Fruit fly (Drosophila melanogaster): ENCODE results near the gene CG42394.
A peak's percentile ranks its signal among the peaks of the same experiment; 100 is the strongest.

Gene CG42394

DNA sequence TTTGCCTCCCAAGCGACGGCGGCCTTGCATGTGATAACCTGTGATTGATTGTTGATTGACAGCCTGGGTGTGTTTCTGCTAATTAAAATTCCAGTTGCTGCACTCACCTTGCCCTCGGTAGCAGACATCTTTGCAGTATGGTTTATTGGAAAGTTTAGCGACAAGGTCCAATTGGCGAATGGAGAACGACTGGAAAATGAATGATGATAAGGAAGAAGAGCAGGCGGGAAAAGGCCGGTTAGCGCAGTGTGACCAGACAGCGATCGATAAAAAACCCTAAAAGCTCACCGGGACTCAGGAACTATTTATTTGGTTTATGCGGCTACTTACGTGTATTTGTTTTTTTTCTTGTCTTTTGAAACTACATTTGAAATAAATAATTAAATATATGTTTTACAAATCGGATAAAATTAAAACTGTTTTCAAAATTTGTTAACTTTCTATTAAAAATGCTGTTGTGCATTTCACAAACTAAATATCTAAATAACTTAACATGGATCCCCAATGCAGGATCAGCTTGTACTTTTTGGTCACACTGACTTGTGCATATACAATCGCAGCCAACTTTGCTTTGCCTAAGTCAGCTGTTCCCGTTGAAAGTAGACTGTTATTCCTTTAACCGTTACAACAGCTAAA, 22.6 kb downstream of the CG42394 start, which contains the start of gene Fdh (continued):
- TF ChIP-seq yki (optimal IDR thresholded peaks at IDR 0.05) (no peak), Hr78 (GFP tag; optimal IDR thresholded peaks at IDR 0.05) (no peak), CG10565 (GFP tag; optimal IDR thresholded peaks at IDR 0.05) (no peak), tx (GFP tag; optimal IDR thresholded peaks at IDR 0.05) (no peak), CG15601 (tag; optimal IDR thresholded peaks at IDR 0.05) (peak; percentile 69), wdn (GFP tag; IDR thresholded peaks at IDR 0.05) (no peak), h (optimal IDR thresholded peaks at IDR 0.05) (no peak), jing (GFP tag; optimal IDR thresholded peaks at IDR 0.05) (no peak), sug (tag; optimal IDR thresholded peaks at IDR 0.05) (peak; percentile 26), CG13624 (GFP tag; optimal IDR thresholded peaks at IDR 0.05) (peak; percentile 13), NC2β (GFP tag; optimal IDR thresholded peaks at IDR 0.05) (peak; percentile 7), dysf (GFP tag; IDR thresholded peaks at IDR 0.05) (peak; percentile 53; the same call in 2 of the 3 replicates), Xbp1 (GFP tag; optimal IDR thresholded peaks at IDR 0.05) (peak; percentile 73), croc (GFP tag; conservative IDR thresholded peaks at IDR 0.05) (no peak; the same call in 2 of the 3 replicates), sr (GFP tag; IDR thresholded peaks at IDR 0.05) (no peak), CG33557 (GFP tag; optimal IDR thresholded peaks at IDR 0.05) (peak; percentile 76), HLH4C (GFP tag; IDR thresholded peaks at IDR 0.05; ENCODE audit: partially characterized antibody) (no peak), mam (GFP tag; optimal IDR thresholded peaks at IDR 0.05) (peak; percentile 2), Myb (GFP tag; optimal IDR thresholded peaks at IDR 0.05) (peak; percentile 58), lab (GFP tag; optimal IDR thresholded peaks at IDR 0.05) (peak; percentile 72), CG1603 (tag; optimal IDR thresholded peaks at IDR 0.05) (peak; percentile 42), gcm2 (GFP tag; optimal IDR thresholded peaks at IDR 0.05) (no peak), luna (GFP tag; optimal IDR thresholded peaks at IDR 0.05) (no peak), CG4360 (GFP tag; IDR thresholded peaks at IDR 0.05) (no peak), CG9797 (GFP tag; optimal IDR thresholded peaks at IDR 0.05) (peak; percentile 75), CG32532 (GFP tag; IDR thresholded peaks at IDR 0.05) (peak; percentile 57; the same call in 1 of the 2 replicates), CG11695 (GFP tag; IDR thresholded peaks at IDR 0.05) (peak; percentile 19; the same call in 1 of the 3 replicates), p53 (GFP tag; optimal IDR thresholded peaks at IDR 0.05) (no peak), tio (GFP tag; optimal IDR thresholded peaks at IDR 0.05) (no peak), lov (optimal IDR thresholded peaks at IDR 0.05) (no peak), lov (GFP tag; IDR thresholded peaks at IDR 0.05) (0 out of 3 replicates have a peak, but pooled peaks have one; percentile 59), oc (tag; optimal IDR thresholded peaks at IDR 0.05) (peak; percentile 31), gem (tag; optimal IDR thresholded peaks at IDR 0.05) (peak; percentile 78), chif (GFP tag; optimal IDR thresholded peaks at IDR 0.05) (no peak), bcd (GFP tag; optimal IDR thresholded peaks at IDR 0.05) (peak; percentile 50), hb (GFP tag; IDR thresholded peaks at IDR 0.05; ENCODE audit: partially characterized antibody) (no peak), CG7556 (GFP tag; optimal IDR thresholded peaks at IDR 0.05) (peak; percentile 56), run (tag; optimal IDR thresholded peaks at IDR 0.05) (peak; percentile 4), insv (GFP tag; optimal IDR thresholded peaks at IDR 0.05) (peak in 1 of 2 experiments; percentile 62), Hmr (GFP tag; optimal IDR thresholded peaks at IDR 0.05) (peak; percentile 64), Sry-β (GFP tag; optimal IDR thresholded peaks at IDR 0.05) (peak; percentile 6), toy (GFP tag; IDR thresholded peaks at IDR 0.05) (no peak), CG13894 (tag; optimal IDR thresholded peaks at IDR 0.05) (peak; percentile 7), fru (optimal IDR thresholded peaks at IDR 0.05) (no peak), CG15696 (tag; optimal IDR thresholded peaks at IDR 0.05) (peak; percentile 73), CG11085 (GFP tag; IDR thresholded peaks at IDR 0.05) (no peak), tap (tag; optimal IDR thresholded peaks at IDR 0.05) (peak; percentile 57), CG8944 (GFP tag; optimal IDR thresholded peaks at IDR 0.05) (no peak), fd96Cb (tag; optimal IDR thresholded peaks at IDR 0.05) (peak; percentile 48), unc-4 (GFP tag; IDR thresholded peaks at IDR 0.05; ENCODE audit: partially characterized antibody) (no peak), CG11723 (GFP tag; optimal IDR thresholded peaks at IDR 0.05) (peak; percentile 28)

Measured in whole organism, embryonic.